Worm (Caenorhabditis elegans): ENCODE measurements around the gene erh-2.

The erh-2 gene

ce11 chrIII:4568455-4568854, 24.6 kb upstream of the erh-2 start, which contains the start of gene idhg-1 (continued):
- TF ChIP-seq efl-1 (optimal IDR thresholded peaks at IDR 0.05) (peak; percentile 48 to 65), efl-1 (GFP tag; optimal IDR thresholded peaks at IDR 0.05 in 1 of 2) (peak; percentile 38 to 96), nhr-11 (tag; optimal IDR thresholded peaks at IDR 0.05) (peak; percentile 37), sup-37 (GFP tag; optimal IDR thresholded peaks at IDR 0.05) (no peak), unc-86 (tag; optimal IDR thresholded peaks at IDR 0.05) (peak; percentile 64), irx-1 (tag; optimal IDR thresholded peaks at IDR 0.05) (peak; percentile 34), nhr-84 (tag; optimal IDR thresholded peaks at IDR 0.05) (peak; percentile 26), vab-15 (tag; optimal IDR thresholded peaks at IDR 0.05) (peak; percentile 3), fkh-8 (tag; optimal IDR thresholded peaks at IDR 0.05) (peak; percentile 37), lin-15B (tag; optimal IDR thresholded peaks at IDR 0.05) (peak; percentile 4), C34B4.2 (tag; optimal IDR thresholded peaks at IDR 0.05) (no peak), lin-13 (GFP tag; optimal IDR thresholded peaks at IDR 0.05) (peak; percentile 41), fos-1 (tag; optimal IDR thresholded peaks at IDR 0.05) (no peak), ceh-82 (tag; optimal IDR thresholded peaks at IDR 0.05) (peak; percentile 37 to 53 (median 51)), swsn-7 (tag; optimal IDR thresholded peaks at IDR 0.05) (peak; percentile 84), snpc-4 (tag; optimal IDR thresholded peaks at IDR 0.05) (peak; percentile 58)

- peak; percentile 25 to 53 for TF ChIP-seq lin-35 (GFP tag; optimal IDR thresholded peaks at IDR 0.05)
- TF ChIP-seq rnt-1 (tag; optimal IDR thresholded peaks at IDR 0.05) = peak; percentile 39
- TF ChIP-seq snu-23 (GFP tag; optimal IDR thresholded peaks at IDR 0.05) = peak; percentile 35
- TF ChIP-seq nhr-20 (tag; optimal IDR thresholded peaks at IDR 0.05) = peak; percentile 36
- no peak for TF ChIP-seq nhr-11 (tag; optimal IDR thresholded peaks at IDR 0.05)
- peak; percentile 39 to 62 (median 43) for TF ChIP-seq dpl-1 (GFP tag; optimal IDR thresholded peaks at IDR 0.05)
- TF ChIP-seq blmp-1 (tag; optimal IDR thresholded peaks at IDR 0.05) = peak; percentile 60
- TF ChIP-seq xbp-1 (tag; optimal IDR thresholded peaks at IDR 0.05) = peak; percentile 20
- peak; percentile 55 for TF ChIP-seq skn-1 (tag; optimal IDR thresholded peaks at IDR 0.05)
- TF ChIP-seq ceh-82 (tag; optimal IDR thresholded peaks at IDR 0.05) = peak in 1 of 3 experiments; percentile 18
- TF ChIP-seq nhr-47 (tag; optimal IDR thresholded peaks at IDR 0.05) = peak; percentile 39
- no peak for TF ChIP-seq nhr-237 (tag; optimal IDR thresholded peaks at IDR 0.05)
- peak; percentile 42 for TF ChIP-seq F16B12.6 (tag; optimal IDR thresholded peaks at IDR 0.05)
- TF ChIP-seq mep-1 (tag; optimal IDR thresholded peaks at IDR 0.05) = peak; percentile 37
- TF ChIP-seq elt-3 (tag; optimal IDR thresholded peaks at IDR 0.05) = peak in 1 of 6 experiments; percentile 23
- no peak for TF ChIP-seq unc-98 (GFP tag; IDR thresholded peaks at IDR 0.05)
- TF ChIP-seq nhr-28 (tag; optimal IDR thresholded peaks at IDR 0.05) = no peak
- peak; percentile 33 for TF ChIP-seq nhr-71 (tag; optimal IDR thresholded peaks at IDR 0.05)
- TF ChIP-seq efl-1 (optimal IDR thresholded peaks at IDR 0.05) = peak; percentile 19 to 40
- TF ChIP-seq efl-1 (GFP tag; optimal IDR thresholded peaks at IDR 0.05 in 1 of 2) = peak; percentile 60 to 95
- TF ChIP-seq C16A3.4 (tag; optimal IDR thresholded peaks at IDR 0.05) = peak; percentile 12
- peak; percentile 53 to 59 for TF ChIP-seq lsy-2 (tag; optimal IDR thresholded peaks at IDR 0.05)
These were observed 14.6 kb upstream of the erh-2 start, which contains the start of the genes sel-5 and wdr-48 for ce11 chrIII:4578385-4578903. Gene sel-5 (minus strand): TSS chrIII:4578437. Gene wdr-48 (plus strand): TSS chrIII:4578853.

- TF ChIP-seq egl-27 (tag; optimal IDR thresholded peaks at IDR 0.05) (no peak), skn-1 (tag; optimal IDR thresholded peaks at IDR 0.05) (no peak)
These were observed 11.5 kb upstream of the erh-2 start, which contains the start of gene F35G12.12 for ce11 chrIII:4581495-4581894. Gene F35G12.12 (plus strand): TSS chrIII:4581795.

ce11 chrIII:4584068-4584566, 8.9 kb upstream of the erh-2 start, which contains the start of gene F35G12.5:
Gene F35G12.5 (plus strand): TSS chrIII:4584118.
- TF ChIP-seq fkh-8 (tag; optimal IDR thresholded peaks at IDR 0.05) (no peak), efl-1 (optimal IDR thresholded peaks at IDR 0.05) (no peak), efl-1 (GFP tag; optimal IDR thresholded peaks at IDR 0.05 in 1 of 2) (peak in 1 of 2 experiments; percentile 45), lsy-2 (tag; optimal IDR thresholded peaks at IDR 0.05) (peak in 1 of 2 experiments; percentile 6), hlh-4 (tag; optimal IDR thresholded peaks at IDR 0.05) (no peak), hlh-17 (GFP tag; optimal IDR thresholded peaks at IDR 0.05; ENCODE audit: borderline replicate concordance) (no peak)
